Fruit fly (Drosophila melanogaster) whole organism, pupa: ENCODE results near the gene Rad1.

Experiments
- CG10348 ChIP-seq: fragments of 200-800 bp; sonication (Bioruptor generic); IDR thresholded peaks from 2 replicates; pipeline ENCODE4 v1.3.6; 2022; ENCODE audit warnings: missing biosample characterization, missing genetic modification characterization
- CG12605 ChIP-seq: fragments of 200-800 bp; sonication (Bioruptor generic); IDR thresholded peaks from 2 replicates; pipeline ENCODE4 v1.3.6; 2022; ENCODE audit warnings: missing biosample characterization, missing genetic modification characterization
- CG13204 ChIP-seq: fragments of 200-800 bp; sonication (Bioruptor generic); optimal IDR thresholded peaks from 2 replicates; lab custom pipeline; 2018; ENCODE audit warnings: missing biosample characterization, mild to moderate bottlenecking, missing genetic modification characterization, moderate library complexity
- CG14655 ChIP-seq: fragments of 200-800 bp; sonication (Bioruptor generic); optimal IDR thresholded peaks from 3 replicates; lab custom pipeline; 2017; ENCODE audit warnings: mild to moderate bottlenecking, missing biosample characterization, missing genetic modification reagents, missing genetic modification characterization
- CG15710 ChIP-seq: fragments of 200-800 bp; sonication (Bioruptor generic); optimal IDR thresholded peaks from 2 replicates; lab custom pipeline; 2018; ENCODE audit warnings: missing biosample characterization, mild to moderate bottlenecking, missing genetic modification characterization, moderate library complexity
- CG17806 ChIP-seq: fragments of 200-800 bp; sonication (Bioruptor generic); optimal IDR thresholded peaks from 2 replicates; lab custom pipeline; 2018; ENCODE audit warnings: missing biosample characterization, mild to moderate bottlenecking, missing genetic modification characterization, moderate library complexity
- CG32121 ChIP-seq: fragments of 200-800 bp; sonication (Bioruptor generic); IDR thresholded peaks from 2 replicates; pipeline ENCODE4 v1.3.6; 2022; ENCODE audit warnings: missing biosample characterization, missing genetic modification characterization
- CG34367 ChIP-seq: fragments of 200-800 bp; sonication (Bioruptor generic); optimal IDR thresholded peaks from 2 replicates; lab custom pipeline; 2018; ENCODE audit warnings: missing biosample characterization, mild to moderate bottlenecking, missing genetic modification characterization
- CG4496 ChIP-seq: fragments of 200-800 bp; sonication (Bioruptor generic); IDR thresholded peaks from 3 replicates; pipeline ENCODE4 v1.3.6; 2022; ENCODE audit warnings: missing biosample characterization, missing genetic modification characterization
- CG8159 ChIP-seq: fragments of 200-800 bp; sonication (Bioruptor generic); optimal IDR thresholded peaks from 3 replicates; lab custom pipeline; 2018; ENCODE audit warnings: missing biosample characterization, mild to moderate bottlenecking, missing genetic modification characterization, moderate library complexity
- CG8301 ChIP-seq: fragments of 200-800 bp; sonication (Bioruptor generic); optimal IDR thresholded peaks from 2 replicates; lab custom pipeline; 2018; ENCODE audit warnings: missing biosample characterization, mild to moderate bottlenecking, missing genetic modification characterization
- CG9948 ChIP-seq: fragments of 200-800 bp; sonication (Bioruptor generic); optimal IDR thresholded peaks from 2 replicates; lab custom pipeline; 2018; ENCODE audit warnings: missing biosample characterization, mild to moderate bottlenecking, missing genetic modification characterization, moderate library complexity
- D1 ChIP-seq: fragments of 200-800 bp; sonication (Bioruptor generic); optimal IDR thresholded peaks from 2 replicates; lab custom pipeline; 2018; ENCODE audit warnings: missing biosample characterization, mild to moderate bottlenecking, missing genetic modification characterization, moderate library complexity
- EcR ChIP-seq: fragments of 200-800 bp; sonication (Bioruptor generic); optimal IDR thresholded peaks from 3 replicates; lab custom pipeline; 2019; ENCODE audit warnings: missing biosample characterization, missing genetic modification characterization, mild to moderate bottlenecking, moderate library complexity, missing genetic modification reagents
- Ets98B ChIP-seq: fragments of 200-800 bp; sonication (Bioruptor generic); IDR thresholded peaks from 2 replicates; pipeline ENCODE4 v1.3.6; 2022; ENCODE audit warnings: missing biosample characterization, missing genetic modification characterization
- Pif1A ChIP-seq: fragments of 200-800 bp; sonication (Bioruptor generic); optimal IDR thresholded peaks from 3 replicates; lab custom pipeline; 2016; ENCODE audit warnings: missing biosample characterization, missing genetic modification characterization
- Pif1B ChIP-seq: fragments of 200-800 bp; sonication (Bioruptor generic); optimal IDR thresholded peaks from 3 replicates; lab custom pipeline; 2016; ENCODE audit warnings: missing biosample characterization, missing genetic modification characterization
- Snoo ChIP-seq: fragments of 200-800 bp; sonication (Bioruptor generic); optimal IDR thresholded peaks from 3 replicates; lab custom pipeline; 2017; ENCODE audit warnings: missing biosample characterization, mild to moderate bottlenecking, missing genetic modification characterization, inconsistent platforms
- fd96Ca ChIP-seq: fragments of 200-800 bp; sonication (Bioruptor generic); IDR thresholded peaks from 3 replicates; pipeline ENCODE4 v1.3.6; 2022; ENCODE audit warnings: missing biosample characterization, missing genetic modification characterization
- gl ChIP-seq: fragments of 200-800 bp; sonication (Bioruptor generic); optimal IDR thresholded peaks from 2 replicates; lab custom pipeline; 2018; ENCODE audit warnings: missing biosample characterization, mild to moderate bottlenecking, missing genetic modification characterization
- rn ChIP-seq: fragments of 200-800 bp; sonication (Bioruptor generic); IDR thresholded peaks from 2 replicates; pipeline ENCODE4 v1.3.6; 2022; ENCODE audit warnings: missing biosample characterization, missing genetic modification characterization

The Rad1 gene

dm6 chr2L:2574717-2575273 is at the start of gene Rad1, which contains the start of gene Sws1:
Gene Rad1 (minus strand): TSS chr2L:2575052.
Gene Sws1 (minus strand): TSS chr2L:2575052.
- TF ChIP-seq EcR (no peak), Pif1B (GFP tag; lab: Kevin White, UChicago) (no peak), Pif1A (no peak), CG32121 (GFP tag; lab: Robert Waterston, UW) (no peak), CG34367 (tag; lab: Kevin White, UChicago) (no peak), CG15710 (tag; lab: Kevin White, UChicago) (no peak), CG13204 (GFP tag; lab: Kevin White, UChicago) (no peak), CG9948 (no peak), CG8159 (no peak), fd96Ca (GFP tag; lab: Robert Waterston, UW) (no peak), CG17806 (no peak), Ets98B (GFP tag; lab: Robert Waterston, UW) (no peak), CG4496 (GFP tag; lab: Robert Waterston, UW) (no peak), CG10348 (GFP tag; lab: Robert Waterston, UW) (no peak), gl (tag; lab: Kevin White, UChicago) (no peak), rn (GFP tag; lab: Robert Waterston, UW) (no peak)
- TF ChIP-seq, all 21 proteins: peak for 0

- TF ChIP-seq CG15710 (tag; lab: Kevin White, UChicago) = no peak
- TF ChIP-seq CG9948 = no peak
- no peak for TF ChIP-seq Snoo (tag; lab: Kevin White, UChicago)
- TF ChIP-seq CG8159 = no peak
- TF ChIP-seq D1 (tag; lab: Kevin White, UChicago) = no peak
- no peak for TF ChIP-seq Pif1B (GFP tag; lab: Kevin White, UChicago)
- TF ChIP-seq CG8301 (tag; lab: Kevin White, UChicago) = no peak
- TF ChIP-seq fd96Ca (GFP tag; lab: Robert Waterston, UW) = no peak
These were observed 49.1 kb upstream of the Rad1 start for dm6 chr2L:2623947-2624346.

- TF ChIP-seq CG32121 (GFP tag; lab: Robert Waterston, UW) = no peak
- no peak for TF ChIP-seq Ets98B (GFP tag; lab: Robert Waterston, UW)
- TF ChIP-seq CG34367 (tag; lab: Kevin White, UChicago) = no peak
- TF ChIP-seq CG9948 = no peak
- TF ChIP-seq Pif1B (GFP tag; lab: Kevin White, UChicago) = no peak
- TF ChIP-seq D1 (tag; lab: Kevin White, UChicago) = no peak
- TF ChIP-seq CG17806 = no peak
- TF ChIP-seq CG14655 (GFP tag; lab: Kevin White, UChicago) = no peak
- no peak for TF ChIP-seq Snoo (tag; lab: Kevin White, UChicago)
- no peak for TF ChIP-seq EcR
- TF ChIP-seq CG8301 (tag; lab: Kevin White, UChicago) = no peak
- no peak for TF ChIP-seq CG10348 (GFP tag; lab: Robert Waterston, UW)
- TF ChIP-seq CG8159 = no peak
- TF ChIP-seq CG15710 (tag; lab: Kevin White, UChicago) = no peak
- no peak for TF ChIP-seq CG13204 (GFP tag; lab: Kevin White, UChicago)
- no peak for TF ChIP-seq Pif1A
- TF ChIP-seq CG12605 = no peak
- no peak for TF ChIP-seq gl (tag; lab: Kevin White, UChicago)
These were observed 45.0 kb upstream of the Rad1 start, which contains the start of gene CG43403 for dm6 chr2L:2619887-2620286. Gene CG43403 (plus strand): TSS chr2L:2620187.

- TF ChIP-seq CG17806 = no peak
- TF ChIP-seq rn (GFP tag; lab: Robert Waterston, UW) = no peak
- no peak for TF ChIP-seq Snoo (tag; lab: Kevin White, UChicago)
- no peak for TF ChIP-seq gl (tag; lab: Kevin White, UChicago)
- no peak for TF ChIP-seq fd96Ca (GFP tag; lab: Robert Waterston, UW)
- no peak for TF ChIP-seq CG8159
- TF ChIP-seq CG4496 (GFP tag; lab: Robert Waterston, UW) = no peak
- TF ChIP-seq CG32121 (GFP tag; lab: Robert Waterston, UW) = no peak
- TF ChIP-seq CG15710 (tag; lab: Kevin White, UChicago) = no peak
- no peak for TF ChIP-seq CG10348 (GFP tag; lab: Robert Waterston, UW)
- no peak for TF ChIP-seq Pif1B (GFP tag; lab: Kevin White, UChicago)
- TF ChIP-seq Ets98B (GFP tag; lab: Robert Waterston, UW) = no peak
- no peak for TF ChIP-seq CG14655 (GFP tag; lab: Kevin White, UChicago)
- no peak for TF ChIP-seq Pif1A
- no peak for TF ChIP-seq CG8301 (tag; lab: Kevin White, UChicago)
- TF ChIP-seq D1 (tag; lab: Kevin White, UChicago) = no peak
- TF ChIP-seq CG9948 = no peak
- no peak for TF ChIP-seq CG13204 (GFP tag; lab: Kevin White, UChicago)
These were observed 34.8 kb upstream of the Rad1 start, which contains the start of gene CG15395 for dm6 chr2L:2609694-2610093. Gene CG15395 (plus strand): TSS chr2L:2609994.

dm6 chr2L:2606725-2607124 is 31.9 kb upstream of the Rad1 start:
- TF ChIP-seq CG8301 (tag; lab: Kevin White, UChicago) (no peak), EcR (no peak), Pif1B (GFP tag; lab: Kevin White, UChicago) (no peak), CG9948 (no peak), CG8159 (peak; percentile 35), CG14655 (GFP tag; lab: Kevin White, UChicago) (no peak), Ets98B (GFP tag; lab: Robert Waterston, UW) (no peak), Pif1A (no peak), CG4496 (GFP tag; lab: Robert Waterston, UW) (no peak)

dm6 chr2L:2591569-2591968 is 16.7 kb upstream of the Rad1 start, which contains the start of gene CG15394:
Gene CG15394 (plus strand): TSS chr2L:2591869.
- TF ChIP-seq D1 (tag; lab: Kevin White, UChicago) (no peak), rn (GFP tag; lab: Robert Waterston, UW) (no peak), fd96Ca (GFP tag; lab: Robert Waterston, UW) (no peak), CG32121 (GFP tag; lab: Robert Waterston, UW) (no peak), Pif1B (GFP tag; lab: Kevin White, UChicago) (no peak), Ets98B (GFP tag; lab: Robert Waterston, UW) (no peak), gl (tag; lab: Kevin White, UChicago) (no peak), Snoo (tag; lab: Kevin White, UChicago) (no peak), CG17806 (no peak), CG34367 (tag; lab: Kevin White, UChicago) (no peak), CG13204 (GFP tag; lab: Kevin White, UChicago) (no peak), CG15710 (tag; lab: Kevin White, UChicago) (no peak), CG9948 (no peak)
- TF ChIP-seq, all 21 proteins: peak for 0
